Worm (Caenorhabditis elegans) whole organism, young adult: ENCODE results near the gene ascc-1.

Source experiments
- F23B12.7 ChIP-seq: sonication (generic microtip); optimal IDR thresholded peaks from 2 replicates; lab custom pipeline; 2017; ENCODE audit warnings: missing genetic modification characterization, mild to moderate bottlenecking, missing compliant biosample characterization, antibody characterized with exemption, moderate library complexity; ENCODE audit not compliant: insufficient read depth
- F33H1.4 ChIP-seq: fragments of 200-800 bp; sonication (Bioruptor generic); IDR thresholded peaks from 2 replicates; pipeline ENCODE4 v1.3.6; 2022; ENCODE audit warnings: missing genetic modification reagents, missing genetic modification characterization, missing compliant biosample characterization
- F37B4.10 ChIP-seq: fragments of 200-800 bp; sonication (Bioruptor generic); IDR thresholded peaks from 2 replicates; pipeline ENCODE4 v1.3.6; 2022; ENCODE audit warnings: missing genetic modification characterization, missing compliant biosample characterization
- F39B2.1 ChIP-seq: fragments of 200-800 bp; sonication (Bioruptor generic); IDR thresholded peaks from 2 replicates; pipeline ENCODE4 v1.3.6; 2022; ENCODE audit warnings: missing genetic modification reagents, missing genetic modification characterization, missing compliant biosample characterization
- F49E8.2 ChIP-seq: sonication (generic microtip); optimal IDR thresholded peaks from 3 replicates; lab custom pipeline; 2017; ENCODE audit warnings: missing genetic modification characterization, mild to moderate bottlenecking, missing compliant biosample characterization, antibody characterized with exemption, moderate library complexity; ENCODE audit not compliant: insufficient read depth
- F52B5.7 ChIP-seq: sonication (generic microtip); optimal IDR thresholded peaks from 2 replicates; lab custom pipeline; 2016; ENCODE audit warnings: mild to moderate bottlenecking, missing genetic modification characterization, missing compliant biosample characterization
- F55B11.4 ChIP-seq: sonication (generic microtip); optimal IDR thresholded peaks from 2 replicates; lab custom pipeline; 2016; ENCODE audit warnings: missing compliant biosample characterization, missing genetic modification characterization, borderline replicate concordance; ENCODE audit not compliant: insufficient read depth
- F57A8.1 ChIP-seq: fragments of 200-800 bp; sonication (Bioruptor generic); optimal IDR thresholded peaks from 2 replicates; lab custom pipeline; 2018; ENCODE audit warnings: mild to moderate bottlenecking, missing genetic modification characterization, moderate library complexity, missing compliant biosample characterization
- F57C9.4 ChIP-seq: sonication (generic microtip); optimal IDR thresholded peaks from 2 replicates; lab custom pipeline; 2017; ENCODE audit warnings: mild to moderate bottlenecking, missing genetic modification characterization, missing compliant biosample characterization
- T26A5.8 ChIP-seq: sonication (generic microtip); optimal IDR thresholded peaks from 2 replicates; lab custom pipeline; 2016; ENCODE audit warnings: missing genetic modification characterization, missing compliant biosample characterization
- Y67H2A.10 ChIP-seq: fragments of 200-800 bp; sonication (Bioruptor generic); conservative IDR thresholded peaks from 2 replicates; pipeline ENCODE4 v1.3.6; 2022; ENCODE audit warnings: missing genetic modification reagents, missing genetic modification characterization, missing compliant biosample characterization
- Y79H2A.3 ChIP-seq: fragments of 200-800 bp; sonication (Bioruptor generic); conservative IDR thresholded peaks from 2 replicates; pipeline ENCODE4 v1.3.6; 2022; ENCODE audit warnings: missing genetic modification reagents, missing genetic modification characterization, missing compliant biosample characterization
- Y95B8A.8 ChIP-seq: fragments of 200-800 bp; sonication (Bioruptor generic); IDR thresholded peaks from 2 replicates; pipeline ENCODE4 v1.3.6; 2022; ENCODE audit warnings: missing genetic modification reagents, missing genetic modification characterization, missing compliant biosample characterization
- ZK185.1 ChIP-seq: sonication (generic microtip); optimal IDR thresholded peaks from 2 replicates; lab custom pipeline; 2016; ENCODE audit warnings: mild to moderate bottlenecking, missing genetic modification characterization, missing compliant biosample characterization; ENCODE audit not compliant: poor library complexity, severe bottlenecking
- ama-1 ChIP-seq, 3 experiments: fragments of 150-350 bp in 1 of 3; sonication (generic microtip) in 2 of 3; optimal IDR thresholded peaks; 2 replicates each; lab custom pipeline; 2014 to 2018; ENCODE audit warnings: missing biosample characterization in 2 of 3, missing genetic modification characterization in 2 of 3, missing genetic modification reagents in 2 of 3
- athp-1 ChIP-seq: sonication (generic microtip); optimal IDR thresholded peaks from 2 replicates; lab custom pipeline; 2017; ENCODE audit warnings: mild to moderate bottlenecking, missing genetic modification characterization, missing compliant biosample characterization
- bed-1 ChIP-seq: fragments of 200-800 bp; sonication (Bioruptor generic); IDR thresholded peaks from 2 replicates; pipeline ENCODE4 v1.3.6; 2022; ENCODE audit warnings: missing genetic modification reagents, missing genetic modification characterization, missing compliant biosample characterization
- bed-2 ChIP-seq: fragments of 200-800 bp; sonication (Bioruptor generic); IDR thresholded peaks from 2 replicates; pipeline ENCODE4 v1.3.6; 2022; ENCODE audit warnings: missing genetic modification reagents, missing genetic modification characterization, missing compliant biosample characterization
- ccch-3 ChIP-seq: fragments of 200-800 bp; sonication (Bioruptor generic); optimal IDR thresholded peaks from 2 replicates; lab custom pipeline; 2018; ENCODE audit warnings: mild to moderate bottlenecking, missing genetic modification characterization, missing compliant biosample characterization
- ceh-79 ChIP-seq: sonication (generic microtip); optimal IDR thresholded peaks from 2 replicates; lab custom pipeline; 2017; ENCODE audit warnings: mild to moderate bottlenecking, missing genetic modification characterization, missing compliant biosample characterization
- ceh-91 ChIP-seq: fragments of 200-800 bp; sonication (Bioruptor generic); IDR thresholded peaks from 2 replicates; pipeline ENCODE4 v1.3.6; 2022; ENCODE audit warnings: missing genetic modification reagents, missing genetic modification characterization, missing compliant biosample characterization
- chd-7 ChIP-seq: sonication (generic microtip); optimal IDR thresholded peaks from 2 replicates; lab custom pipeline; 2016; ENCODE audit warnings: mild to moderate bottlenecking, missing genetic modification characterization, moderate library complexity, missing compliant biosample characterization
- die-1 ChIP-seq: sonication (generic microtip); optimal IDR thresholded peaks from 2 replicates; lab custom pipeline; 2016; ENCODE audit warnings: missing genotype, mild to moderate bottlenecking, missing genetic modification characterization, missing compliant biosample characterization
- egl-44 ChIP-seq: fragments of 200-800 bp; sonication (Bioruptor generic); IDR thresholded peaks from 2 replicates; pipeline ENCODE4 v1.3.6; 2022; ENCODE audit warnings: missing genetic modification reagents, missing genetic modification characterization, missing compliant biosample characterization
- egrh-3 ChIP-seq: fragments of 200-800 bp; sonication (Bioruptor generic); IDR thresholded peaks from 2 replicates; pipeline ENCODE4 v1.3.6; 2022; ENCODE audit warnings: missing genetic modification reagents, missing genetic modification characterization, missing compliant biosample characterization
- ekl-4 ChIP-seq: fragments of 200-800 bp; sonication (Bioruptor generic); IDR thresholded peaks from 2 replicates; pipeline ENCODE4 v1.3.6; 2022; ENCODE audit warnings: missing genetic modification reagents, missing genetic modification characterization, missing compliant biosample characterization
- him-1 ChIP-seq: sonication (generic microtip); optimal IDR thresholded peaks from 2 replicates; lab custom pipeline; 2016; ENCODE audit warnings: missing genotype, missing genetic modification reagents, missing genetic modification characterization, missing compliant biosample characterization
- hlh-12 ChIP-seq: sonication (generic microtip); optimal IDR thresholded peaks from 2 replicates; lab custom pipeline; 2016; ENCODE audit warnings: missing genetic modification characterization, missing compliant biosample characterization
- hlh-26 ChIP-seq: fragments of 200-800 bp; sonication (Bioruptor generic); conservative IDR thresholded peaks from 2 replicates; pipeline ENCODE4 v1.3.6; 2022; ENCODE audit warnings: missing genetic modification reagents, missing genetic modification characterization, missing compliant biosample characterization
- hmg-20 ChIP-seq: fragments of 200-800 bp; sonication (Bioruptor generic); IDR thresholded peaks from 2 replicates; pipeline ENCODE4 v1.3.6; 2022; ENCODE audit warnings: missing genetic modification reagents, missing genetic modification characterization, missing compliant biosample characterization
- hsf-1 ChIP-seq: fragments of 200-800 bp; sonication (Bioruptor generic); IDR thresholded peaks from 2 replicates; pipeline ENCODE4 v1.3.6; 2022; ENCODE audit warnings: missing genetic modification reagents, missing genetic modification characterization, missing compliant biosample characterization
- lin-54 ChIP-seq: fragments of 200-800 bp; sonication (Bioruptor generic); optimal IDR thresholded peaks from 2 replicates; lab custom pipeline; 2018; ENCODE audit warnings: mild to moderate bottlenecking, missing genetic modification characterization, missing compliant biosample characterization
- lsl-1 ChIP-seq: fragments of 200-800 bp; sonication (Bioruptor generic); optimal IDR thresholded peaks from 2 replicates; lab custom pipeline; 2018; ENCODE audit warnings: mild to moderate bottlenecking, missing genetic modification characterization, moderate library complexity, missing compliant biosample characterization
- mcd-1 ChIP-seq: fragments of 200-800 bp; sonication (Bioruptor generic); IDR thresholded peaks from 2 replicates; pipeline ENCODE4 v1.3.6; 2022; ENCODE audit warnings: missing genetic modification reagents, missing genetic modification characterization, missing compliant biosample characterization
- nfya-1 ChIP-seq: sonication (generic microtip); optimal IDR thresholded peaks from 2 replicates; lab custom pipeline; 2017; ENCODE audit warnings: antibody characterized with exemption, missing compliant biosample characterization, missing genetic modification characterization, borderline replicate concordance; ENCODE audit not compliant: insufficient read depth
- pbrm-1 ChIP-seq: fragments of 200-800 bp; sonication (Bioruptor generic); IDR thresholded peaks from 2 replicates; pipeline ENCODE4 v1.3.6; 2022; ENCODE audit warnings: missing genetic modification reagents, missing genetic modification characterization, missing compliant biosample characterization
- rcor-1 ChIP-seq: fragments of 200-800 bp; sonication (Bioruptor generic); IDR thresholded peaks from 2 replicates; pipeline ENCODE4 v1.3.6; 2022; ENCODE audit warnings: missing genetic modification reagents, missing genetic modification characterization, missing compliant biosample characterization
- rec-8 ChIP-seq, 2 experiments: sonication (generic microtip); optimal IDR thresholded peaks; 2 replicates each; lab custom pipeline; 2016; ENCODE audit warnings: mild to moderate bottlenecking in 2 of 2, missing genetic modification characterization in 2 of 2, missing genetic modification reagents in 2 of 2, missing genotype in 2 of 2, missing biosample characterization in 1 of 2, missing compliant biosample characterization in 1 of 2, moderate library complexity in 1 of 2
- snpc-3.4 ChIP-seq: sonication (generic microtip); optimal IDR thresholded peaks from 2 replicates; lab custom pipeline; 2017; ENCODE audit warnings: missing genetic modification characterization, mild to moderate bottlenecking, missing compliant biosample characterization, antibody characterized with exemption, moderate library complexity, missing genotype, missing genetic modification reagents
- tbp1 ChIP-seq: fragments of 200-800 bp; sonication (Bioruptor generic); optimal IDR thresholded peaks from 2 replicates; lab custom pipeline; 2018; ENCODE audit warnings: mild to moderate bottlenecking, missing genetic modification characterization, missing compliant biosample characterization
- tbx-9 ChIP-seq: sonication (generic microtip); optimal IDR thresholded peaks from 2 replicates; lab custom pipeline; 2016; ENCODE audit warnings: borderline replicate concordance, missing genetic modification characterization, inconsistent platforms, missing compliant biosample characterization
- tlf-1 ChIP-seq: fragments of 200-800 bp; sonication (Bioruptor generic); optimal IDR thresholded peaks from 2 replicates; lab custom pipeline; 2018; ENCODE audit warnings: mild to moderate bottlenecking, missing genetic modification characterization, missing compliant biosample characterization
- zim-3 ChIP-seq: sonication (generic microtip); optimal IDR thresholded peaks from 2 replicates; lab custom pipeline; 2017; ENCODE audit warnings: mild to moderate bottlenecking, missing genetic modification characterization, moderate library complexity, missing compliant biosample characterization
- ztf-25 ChIP-seq: fragments of 200-800 bp; sonication (Bioruptor generic); IDR thresholded peaks from 2 replicates; pipeline ENCODE4 v1.3.6; 2022; ENCODE audit warnings: missing genetic modification reagents, missing genetic modification characterization, missing compliant biosample characterization
- ztf-26 ChIP-seq: sonication (generic microtip); optimal IDR thresholded peaks from 2 replicates; lab custom pipeline; 2017; ENCODE audit warnings: missing genetic modification characterization, missing compliant biosample characterization
- ztf-28 ChIP-seq: fragments of 200-800 bp; sonication (Bioruptor generic); IDR thresholded peaks from 2 replicates; pipeline ENCODE4 v1.3.6; 2022; ENCODE audit warnings: missing genetic modification reagents, missing genetic modification characterization, missing compliant biosample characterization
- ztf-3 ChIP-seq: fragments of 200-800 bp; sonication (Bioruptor generic); optimal IDR thresholded peaks from 2 replicates; lab custom pipeline; 2018; ENCODE audit warnings: mild to moderate bottlenecking, missing genetic modification characterization, missing compliant biosample characterization
- ztf-6 ChIP-seq: fragments of 200-800 bp; sonication (Bioruptor generic); IDR thresholded peaks from 2 replicates; pipeline ENCODE4 v1.3.6; 2022; ENCODE audit warnings: missing genetic modification reagents, missing genetic modification characterization, missing compliant biosample characterization

Gene ascc-1

DNA sequence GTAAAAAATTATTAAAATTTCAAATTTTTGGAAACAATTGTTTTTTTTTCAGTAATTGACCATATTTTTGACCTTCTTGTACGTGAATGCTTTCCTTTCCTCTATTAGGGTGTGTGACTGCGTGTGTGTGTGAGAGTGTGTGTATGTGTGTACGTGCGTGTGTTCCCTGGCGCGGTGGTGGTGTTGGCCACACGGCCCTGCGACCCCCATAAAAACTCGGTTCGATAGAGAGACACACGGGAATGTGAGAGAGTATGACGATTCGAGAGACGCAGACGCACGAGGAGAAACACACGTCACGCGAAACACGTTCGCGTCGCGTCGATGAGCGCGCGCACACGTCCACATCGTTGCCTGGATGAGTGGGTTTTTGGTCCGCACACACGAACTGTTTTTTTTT is 38.7 kb upstream of the ascc-1 start (continued):
- TF ChIP-seq lin-54 (GFP tag; lab: Kevin White, UChicago) (no peak), F57C9.4 (tag; lab: Kevin White, UChicago) (no peak), ztf-25 (GFP tag; lab: Robert Waterston, UW) (no peak), Y67H2A.10 (no peak), snpc-3.4 (tag; lab: Kevin White, UChicago) (no peak), chd-7 (tag; lab: Kevin White, UChicago) (peak; percentile 12), ccch-3 (GFP tag; lab: Kevin White, UChicago) (no peak), F23B12.7 (tag; lab: Kevin White, UChicago) (peak; percentile 46), F37B4.10 (no peak), hlh-12 (tag; lab: Kevin White, UChicago) (no peak), hmg-20 (no peak), ceh-79 (no peak), rec-8 (tag; optimal IDR thresholded peaks at IDR 0.05; lab: Kevin White, UChicago) (no peak), ZK185.1 (tag; lab: Kevin White, UChicago) (peak; percentile 28), ztf-3 (GFP tag; lab: Kevin White, UChicago) (peak; percentile 16), F55B11.4 (tag; lab: Kevin White, UChicago) (no peak), ztf-6 (GFP tag; lab: Robert Waterston, UW) (no peak), hlh-26 (GFP tag; lab: Robert Waterston, UW) (no peak), ekl-4 (GFP tag; lab: Robert Waterston, UW) (peak; percentile 35; the same call in 1 of the 2 replicates), tbx-9 (no peak), tbp1 (GFP tag; lab: Kevin White, UChicago) (no peak), Y79H2A.3 (no peak), ztf-26 (tag; lab: Kevin White, UChicago) (peak; percentile 50), F39B2.1 (GFP tag; lab: Robert Waterston, UW) (no peak), bed-1 (no peak), athp-1 (tag; lab: Kevin White, UChicago) (no peak), lsl-1 (GFP tag; lab: Kevin White, UChicago) (no peak), ztf-28 (no peak), zim-3 (tag; lab: Kevin White, UChicago) (no peak), rcor-1 (GFP tag; lab: Robert Waterston, UW) (0 out of 2 replicates have a peak, but pooled peaks have one; percentile 20), ama-1 (optimal IDR thresholded peaks at IDR 0.05; lab: Kevin White, UChicago) (no peak), ama-1 (GFP tag; optimal IDR thresholded peaks at IDR 0.05; lab: Kevin White, UChicago) (no peak), ceh-91 (no peak), die-1 (tag; lab: Kevin White, UChicago) (no peak), him-1 (no peak), tlf-1 (GFP tag; lab: Kevin White, UChicago) (no peak), pbrm-1 (GFP tag; lab: Robert Waterston, UW) (peak; percentile 42; the same call in 1 of the 2 replicates), T26A5.8 (tag; lab: Kevin White, UChicago) (no peak), mcd-1 (peak; percentile 67), nfya-1 (tag; lab: Kevin White, UChicago) (no peak), F49E8.2 (tag; lab: Kevin White, UChicago) (no peak), F57A8.1 (GFP tag; lab: Kevin White, UChicago) (no peak), egl-44 (GFP tag; lab: Robert Waterston, UW) (no peak), F52B5.7 (tag; lab: Kevin White, UChicago) (no peak), Y95B8A.8 (GFP tag; lab: Robert Waterston, UW) (no peak), hsf-1 (GFP tag; lab: Robert Waterston, UW) (no peak), F33H1.4 (GFP tag; lab: Robert Waterston, UW) (no peak), bed-2 (GFP tag; lab: Robert Waterston, UW) (no peak), egrh-3 (GFP tag; lab: Robert Waterston, UW) (no peak)
